Fruit fly (Drosophila melanogaster) whole organism, prepupa: ENCODE data around the gene CG7453.
A peak's percentile ranks its signal among the peaks of the same experiment; 100 is the strongest.

Source experiments
- Blimp-1 ChIP-seq: fragments of 200-800 bp; sonication (Bioruptor generic); optimal IDR thresholded peaks from 3 replicates; lab custom pipeline; 2017; ENCODE audit warnings: missing biosample characterization, missing genetic modification characterization, mild to moderate bottlenecking, moderate library complexity, missing genetic modification reagents
- CG10631 ChIP-seq: fragments of 200-800 bp; sonication (Bioruptor generic); optimal IDR thresholded peaks from 2 replicates; lab custom pipeline; 2016; ENCODE audit warnings: missing biosample characterization, missing genetic modification characterization
- CG10669 ChIP-seq: fragments of 200-800 bp; sonication (Bioruptor generic); optimal IDR thresholded peaks from 3 replicates; lab custom pipeline; 2018; ENCODE audit warnings: missing biosample characterization, mild to moderate bottlenecking, missing genetic modification characterization, moderate library complexity
- CG11294 ChIP-seq: fragments of 200-800 bp; sonication (Bioruptor generic); IDR thresholded peaks from 2 replicates; pipeline ENCODE4 v1.3.6; 2022; ENCODE audit warnings: missing biosample characterization, missing genetic modification characterization
- CG11762 ChIP-seq: fragments of 200-800 bp; sonication (Bioruptor generic); optimal IDR thresholded peaks from 3 replicates; lab custom pipeline; 2016; ENCODE audit warnings: missing biosample characterization, missing genetic modification characterization; ENCODE audit not compliant: insufficient read depth
- CG11902 ChIP-seq: fragments of 200-800 bp; sonication (Bioruptor generic); optimal IDR thresholded peaks from 3 replicates; lab custom pipeline; 2016; ENCODE audit warnings: missing biosample characterization, missing genetic modification characterization
- CG3032 ChIP-seq: fragments of 200-800 bp; optimal IDR thresholded peaks from 2 replicates; lab custom pipeline; 2019; ENCODE audit warnings: missing biosample characterization, mild to moderate bottlenecking, missing genetic modification characterization, moderate library complexity
- CG31627 ChIP-seq: fragments of 200-800 bp; sonication (Bioruptor generic); optimal IDR thresholded peaks from 3 replicates; lab custom pipeline; 2016; ENCODE audit warnings: missing biosample characterization, missing genetic modification characterization
- CG32006 ChIP-seq: fragments of 200-800 bp; sonication (Bioruptor generic); optimal IDR thresholded peaks from 3 replicates; lab custom pipeline; 2017; ENCODE audit warnings: missing biosample characterization, mild to moderate bottlenecking, missing genetic modification characterization
- CG34406 ChIP-seq: fragments of 200-800 bp; sonication (Bioruptor generic); optimal IDR thresholded peaks from 3 replicates; lab custom pipeline; 2016; ENCODE audit warnings: missing biosample characterization, missing genetic modification characterization
- CG3919 ChIP-seq: fragments of 200-800 bp; sonication (Bioruptor generic); optimal IDR thresholded peaks from 3 replicates; lab custom pipeline; 2016; ENCODE audit warnings: missing biosample characterization, missing genetic modification characterization
- CG4318 ChIP-seq: fragments of 200-800 bp; sonication (Bioruptor generic); optimal IDR thresholded peaks from 3 replicates; lab custom pipeline; 2017; ENCODE audit warnings: missing biosample characterization, mild to moderate bottlenecking, missing genetic modification characterization
- CG6163 ChIP-seq: fragments of 200-800 bp; sonication (Bioruptor generic); IDR thresholded peaks from 3 replicates; pipeline ENCODE4 v1.3.6; 2022; ENCODE audit warnings: missing biosample characterization, missing genetic modification characterization
- CG6792 ChIP-seq: fragments of 200-800 bp; sonication (Bioruptor generic); optimal IDR thresholded peaks from 3 replicates; lab custom pipeline; 2016; ENCODE audit warnings: missing biosample characterization, missing genetic modification characterization
- CG6808 ChIP-seq: fragments of 200-800 bp; sonication (Bioruptor generic); optimal IDR thresholded peaks from 3 replicates; lab custom pipeline; 2017; ENCODE audit warnings: missing biosample characterization, missing genetic modification characterization, mild to moderate bottlenecking, moderate library complexity, missing genetic modification reagents
- CG7368 ChIP-seq: fragments of 200-800 bp; sonication (Bioruptor generic); optimal IDR thresholded peaks from 3 replicates; lab custom pipeline; 2016; ENCODE audit warnings: missing biosample characterization, missing genetic modification characterization
- CG8319 ChIP-seq: fragments of 200-800 bp; sonication (Bioruptor generic); optimal IDR thresholded peaks from 3 replicates; lab custom pipeline; 2016; ENCODE audit warnings: missing biosample characterization, missing genetic modification characterization
- CG8632 ChIP-seq: fragments of 200-800 bp; sonication (Bioruptor generic); optimal IDR thresholded peaks from 3 replicates; lab custom pipeline; 2016; ENCODE audit warnings: missing biosample characterization, missing genetic modification characterization
- Eip75B ChIP-seq: fragments of 200-800 bp; sonication (Bioruptor generic); optimal IDR thresholded peaks from 3 replicates; lab custom pipeline; 2016; ENCODE audit warnings: missing biosample characterization, missing genetic modification characterization
- Eip78C ChIP-seq: fragments of 200-800 bp; sonication (Bioruptor generic); peaks from one replicate; lab custom pipeline; 2016; ENCODE audit warnings: missing biosample characterization, missing genetic modification characterization
- Eip93F ChIP-seq: fragments of 200-800 bp; sonication (Bioruptor generic); optimal IDR thresholded peaks from 2 replicates; lab custom pipeline; 2016; ENCODE audit warnings: missing biosample characterization, mild to moderate bottlenecking, missing genetic modification characterization
- Ets21C ChIP-seq: fragments of 200-800 bp; sonication (Bioruptor generic); optimal IDR thresholded peaks from 3 replicates; lab custom pipeline; 2016; ENCODE audit warnings: missing biosample characterization, missing genetic modification characterization
- Gug ChIP-seq: fragments of 200-800 bp; sonication (Bioruptor generic); IDR thresholded peaks from 2 replicates; pipeline ENCODE4 v1.3.6; 2022; ENCODE audit warnings: missing biosample characterization, missing genetic modification characterization
- Hr38 ChIP-seq: sonication (Bioruptor generic); optimal IDR thresholded peaks from 2 replicates; lab custom pipeline; 2016; ENCODE audit warnings: missing biosample characterization, missing genetic modification characterization
- Hr39 ChIP-seq: fragments of 200-800 bp; sonication (Bioruptor generic); optimal IDR thresholded peaks from 2 replicates; lab custom pipeline; 2016; ENCODE audit warnings: missing biosample characterization, missing genetic modification characterization
- Hr4 ChIP-seq: fragments of 200-800 bp; sonication (Bioruptor generic); optimal IDR thresholded peaks from 3 replicates; lab custom pipeline; 2016; ENCODE audit warnings: missing biosample characterization, missing genetic modification characterization
- Lpt ChIP-seq: fragments of 200-800 bp; sonication (Bioruptor generic); optimal IDR thresholded peaks from 3 replicates; lab custom pipeline; 2016; ENCODE audit warnings: missing biosample characterization, missing genetic modification characterization
- OdsH ChIP-seq: fragments of 200-800 bp; sonication (Bioruptor generic); optimal IDR thresholded peaks from 3 replicates; lab custom pipeline; 2016; ENCODE audit warnings: missing biosample characterization, missing genetic modification characterization
- Smox ChIP-seq: fragments of 200-800 bp; sonication (Bioruptor generic); optimal IDR thresholded peaks from 3 replicates; lab custom pipeline; 2016; ENCODE audit warnings: missing biosample characterization, missing genetic modification characterization
- Sox102F ChIP-seq: fragments of 200-800 bp; sonication (Bioruptor generic); optimal IDR thresholded peaks from 2 replicates; lab custom pipeline; 2016; ENCODE audit warnings: missing biosample characterization, mild to moderate bottlenecking, missing genetic modification characterization
- Sox14 ChIP-seq: fragments of 200-800 bp; sonication (Bioruptor generic); optimal IDR thresholded peaks from 3 replicates; lab custom pipeline; 2016; ENCODE audit warnings: missing biosample characterization, missing genetic modification characterization
- Sox15 ChIP-seq: fragments of 200-800 bp; sonication (Bioruptor generic); optimal IDR thresholded peaks from 3 replicates; lab custom pipeline; 2016; ENCODE audit warnings: missing biosample characterization, missing genetic modification characterization
- achi ChIP-seq: fragments of 200-800 bp; sonication (Bioruptor generic); optimal IDR thresholded peaks from 3 replicates; lab custom pipeline; 2016; ENCODE audit warnings: missing biosample characterization, missing genetic modification characterization
- cyc ChIP-seq: fragments of 200-800 bp; sonication (Bioruptor generic); optimal IDR thresholded peaks from 3 replicates; lab custom pipeline; 2016; ENCODE audit warnings: missing biosample characterization, missing genetic modification characterization
- dac ChIP-seq: fragments of 200-800 bp; sonication (Bioruptor generic); optimal IDR thresholded peaks from 2 replicates; lab custom pipeline; 2017; ENCODE audit warnings: missing biosample characterization, mild to moderate bottlenecking, missing genetic modification characterization
- eg ChIP-seq: fragments of 200-800 bp; sonication (Bioruptor generic); IDR thresholded peaks from 3 replicates; pipeline ENCODE4 v1.3.6; 2022; ENCODE audit warnings: missing biosample characterization, missing genetic modification characterization
- fd59A ChIP-seq: fragments of 200-800 bp; sonication (Bioruptor generic); optimal IDR thresholded peaks from 2 replicates; lab custom pipeline; 2017; ENCODE audit warnings: missing biosample characterization, mild to moderate bottlenecking, missing genetic modification characterization, missing genetic modification reagents
- net ChIP-seq: fragments of 200-800 bp; sonication (Bioruptor generic); optimal IDR thresholded peaks from 3 replicates; lab custom pipeline; 2016; ENCODE audit warnings: missing biosample characterization, missing genetic modification characterization
- pdm3 ChIP-seq: fragments of 200-800 bp; sonication (Bioruptor generic); optimal IDR thresholded peaks from 3 replicates; lab custom pipeline; 2016; ENCODE audit warnings: missing biosample characterization, missing genetic modification characterization
- spab ChIP-seq: fragments of 200-800 bp; sonication (Bioruptor generic); optimal IDR thresholded peaks from 2 replicates; lab custom pipeline; 2017; ENCODE audit warnings: missing biosample characterization, mild to moderate bottlenecking, missing genetic modification characterization, missing genetic modification reagents
- ss ChIP-seq, 2 experiments: fragments of 200-800 bp; sonication (Bioruptor generic); optimal IDR thresholded peaks; 2 replicates in 1 of 2; 3 replicates in 1 of 2; lab custom pipeline; 2017 to 2018; ENCODE audit warnings: mild to moderate bottlenecking in 2 of 2, missing biosample characterization in 2 of 2, missing genetic modification characterization in 2 of 2, moderate library complexity in 1 of 2
- svp ChIP-seq: fragments of 200-800 bp; sonication (Bioruptor generic); peaks from one replicate; lab custom pipeline; 2016; ENCODE audit warnings: missing biosample characterization, missing genetic modification characterization
- topi ChIP-seq: fragments of 200-800 bp; sonication (Bioruptor generic); optimal IDR thresholded peaks from 3 replicates; lab custom pipeline; 2016; ENCODE audit warnings: missing biosample characterization, missing genetic modification characterization
- vri ChIP-seq: fragments of 200-800 bp; sonication (Bioruptor generic); optimal IDR thresholded peaks from 3 replicates; lab custom pipeline; 2016; ENCODE audit warnings: missing biosample characterization, mild to moderate bottlenecking, missing genetic modification characterization

CG7453 gene

dm6 chrX:19148798-19149510 is 31.0 kb upstream of the CG7453 start (continued):
- TF ChIP-seq topi (GFP tag; lab: Kevin White, UChicago) (peak; percentile 54), fd59A (GFP tag; lab: Kevin White, UChicago) (no peak), spab (no peak), CG8632 (GFP tag; lab: Kevin White, UChicago) (no peak), CG7368 (no peak), CG3919 (GFP tag; lab: Kevin White, UChicago) (no peak), cyc (peak; percentile 5), Sox14 (GFP tag; lab: Kevin White, UChicago) (peak; percentile 45), CG11762 (GFP tag; lab: Kevin White, UChicago) (no peak), CG31627 (GFP tag; lab: Kevin White, UChicago) (peak; percentile 50), Blimp-1 (no peak), Smox (GFP tag; lab: Kevin White, UChicago) (peak; percentile 67), Sox15 (no peak), CG10669 (GFP tag; lab: Kevin White, UChicago) (no peak), CG8319 (no peak), OdsH (peak; percentile 22), Ets21C (GFP tag; lab: Kevin White, UChicago) (peak; percentile 45), vri (GFP tag; lab: Kevin White, UChicago) (peak; percentile 6), Eip78C (GFP tag; lab: Kevin White, UChicago) (peak; percentile 84), CG34406 (GFP tag; lab: Kevin White, UChicago) (peak; percentile 18)

- TF ChIP-seq CG6163 (GFP tag; lab: Robert Waterston, UW) (0 out of 3 replicates have a peak, but pooled peaks have one; percentile 9), Eip75B (GFP tag; lab: Kevin White, UChicago) (no peak)
- TF ChIP-seq, all 60 proteins: peak for 1
Measured at dm6 chrX:19149511-19149876, 30.5 kb upstream of the CG7453 start.

dm6 chrX:19152570-19153287 is 27.2 kb upstream of the CG7453 start:
- TF ChIP-seq CG8632 (GFP tag; lab: Kevin White, UChicago) (peak; percentile 72), svp (GFP tag; lab: Kevin White, UChicago) (peak; percentile 98), Sox15 (peak; percentile 72), Eip93F (peak; percentile 37), dac (GFP tag; lab: Kevin White, UChicago) (peak; percentile 18), eg (peak; percentile 60; the same call in 2 of the 3 replicates), CG3032 (tag; lab: Kevin White, UChicago) (peak; percentile 52), Smox (GFP tag; lab: Kevin White, UChicago) (peak; percentile 81), CG4318 (GFP tag; lab: Kevin White, UChicago) (peak; percentile 65), CG7368 (peak; percentile 59), CG32006 (GFP tag; lab: Kevin White, UChicago) (peak; percentile 85), pdm3 (peak; percentile 79), Hr38 (GFP tag; lab: Kevin White, UChicago) (no peak), Hr39 (peak; percentile 62), CG11294 (GFP tag; lab: Robert Waterston, UW) (0 out of 2 replicates have a peak, but pooled peaks have one; percentile 47), Lpt (GFP tag; lab: Kevin White, UChicago) (peak; percentile 32), Sox14 (GFP tag; lab: Kevin White, UChicago) (peak; percentile 58), achi (peak; percentile 77), Eip78C (GFP tag; lab: Kevin White, UChicago) (peak; percentile 89), CG6792 (peak; percentile 76), Sox102F (peak; percentile 75), CG8319 (peak; percentile 71), CG10669 (GFP tag; lab: Kevin White, UChicago) (peak; percentile 62), fd59A (GFP tag; lab: Kevin White, UChicago) (peak; percentile 29), CG6808 (GFP tag; lab: Kevin White, UChicago) (peak; percentile 53), Gug (GFP tag; lab: Robert Waterston, UW) (peak; percentile 50), CG10631 (peak; percentile 66), net (GFP tag; lab: Kevin White, UChicago) (peak; percentile 67), Eip75B (GFP tag; lab: Kevin White, UChicago) (peak; percentile 60), CG6163 (GFP tag; lab: Robert Waterston, UW) (peak; percentile 55; the same call in 2 of the 3 replicates), CG3919 (GFP tag; lab: Kevin White, UChicago) (peak; percentile 69), Hr4 (GFP tag; lab: Kevin White, UChicago) (peak; percentile 76), ss (GFP tag; optimal IDR thresholded peaks at IDR 0.05; lab: Kevin White, UChicago) (peak in 1 of 2 experiments; percentile 49), CG11902 (peak; percentile 47), vri (GFP tag; lab: Kevin White, UChicago) (peak; percentile 37)
